Fruit fly (Drosophila melanogaster) whole organism: Measurements from ENCODE around the gene CG43731.

Experiments
- CG8478 ChIP-seq: fragments of >200 bp; optimal IDR thresholded peaks from 2 replicates; lab custom pipeline; 2018; ENCODE audit warnings: inconsistent platforms
- Dll ChIP-seq: fragments of >200 bp; optimal IDR thresholded peaks from 2 replicates; lab custom pipeline; 2017
- EcR ChIP-seq, 2 experiments: fragments of >200 bp; optimal IDR thresholded peaks; 2 replicates each; lab custom pipeline; 2017; ENCODE audit warnings: missing biosample characterization in 2 of 2, missing genetic modification characterization in 2 of 2, missing genetic modification reagents in 2 of 2
- pan ChIP-seq: fragments of >200 bp; optimal IDR thresholded peaks from 2 replicates; lab custom pipeline; 2017
- psq ChIP-seq: fragments of >200 bp; optimal IDR thresholded peaks from 2 replicates; lab custom pipeline; 2017
- usp ChIP-seq: fragments of >200 bp; optimal IDR thresholded peaks from 2 replicates; lab custom pipeline; 2017; ENCODE audit warnings: missing biosample characterization, missing genetic modification characterization, mixed read lengths

dm6 chr2L:19109625-19110204, 7.9 kb downstream of the CG43731 start, which contains the start of gene amd:
- TF ChIP-seq EcR (GFP tag; optimal IDR thresholded peaks at IDR 0.05; lab: Kevin White, UChicago): no peak
- no peak for TF ChIP-seq CG8478
- TF ChIP-seq psq (lab: Kevin White, UChicago): no peak
- no peak for TF ChIP-seq usp (GFP tag; lab: Kevin White, UChicago)
- TF ChIP-seq pan (lab: Kevin White, UChicago): no peak
- TF ChIP-seq Dll (lab: Kevin White, UChicago): no peak
